Worm (Caenorhabditis elegans): ENCODE results near the gene rbd-1.

rbd-1 gene

DNA sequence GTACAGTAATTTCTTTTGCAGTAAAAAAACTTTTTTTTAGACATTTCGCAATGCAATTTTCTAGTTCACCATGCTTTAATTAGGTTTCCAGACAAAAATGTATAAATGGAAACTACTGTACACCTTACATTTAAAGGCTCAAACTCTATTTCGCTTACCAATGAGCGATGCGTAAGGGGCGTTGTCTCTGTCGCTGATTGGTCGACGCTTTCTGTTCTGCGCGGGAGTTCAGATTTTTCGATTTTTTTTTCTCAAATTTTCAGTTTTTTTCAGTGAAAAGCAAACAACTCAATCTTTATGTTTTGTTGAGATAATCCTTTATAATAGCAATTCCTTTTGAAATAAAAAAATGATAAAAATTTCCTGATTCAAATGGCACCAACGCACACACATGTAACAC is 29.4 kb downstream of the rbd-1 start:
- TF ChIP-seq nfya-1 (tag; optimal IDR thresholded peaks at IDR 0.05; ENCODE audit: insufficient read depth) = peak; percentile 84
- TF ChIP-seq nhr-12 (tag; optimal IDR thresholded peaks at IDR 0.05) = no peak

DNA sequence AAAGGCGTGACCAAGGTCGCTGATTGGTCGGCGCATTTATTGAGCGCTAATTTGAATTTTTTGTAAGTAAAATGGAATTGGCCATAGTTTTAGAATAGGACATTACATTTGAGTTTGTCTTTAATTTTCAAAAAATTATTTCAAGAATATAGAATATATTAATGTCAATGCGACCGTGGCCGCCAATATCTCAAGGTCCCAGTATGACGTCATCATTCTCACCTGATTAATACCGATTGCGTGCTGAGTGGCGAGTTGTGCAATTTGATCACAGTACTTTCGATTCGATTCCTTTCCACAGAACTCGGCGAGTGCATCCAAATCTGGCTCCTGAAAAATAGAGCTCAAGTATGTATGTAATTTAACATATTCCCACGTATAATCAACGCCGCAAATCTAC is 30.9 kb downstream of the rbd-1 start:
- TF ChIP-seq pha-4 (tag; optimal IDR thresholded peaks at IDR 0.05) (no peak), nfya-1 (tag; optimal IDR thresholded peaks at IDR 0.05; ENCODE audit: insufficient read depth) (no peak), nhr-11 (tag; optimal IDR thresholded peaks at IDR 0.05) (no peak), ceh-16 (tag; optimal IDR thresholded peaks at IDR 0.05) (no peak), pqm-1 (tag; optimal IDR thresholded peaks at IDR 0.05) (no peak), elt-2 (tag; optimal IDR thresholded peaks at IDR 0.05) (no peak), egl-5 (tag; optimal IDR thresholded peaks at IDR 0.05) (no peak), unc-39 (tag; optimal IDR thresholded peaks at IDR 0.05) (no peak), nhr-12 (tag; optimal IDR thresholded peaks at IDR 0.05) (no peak)

DNA sequence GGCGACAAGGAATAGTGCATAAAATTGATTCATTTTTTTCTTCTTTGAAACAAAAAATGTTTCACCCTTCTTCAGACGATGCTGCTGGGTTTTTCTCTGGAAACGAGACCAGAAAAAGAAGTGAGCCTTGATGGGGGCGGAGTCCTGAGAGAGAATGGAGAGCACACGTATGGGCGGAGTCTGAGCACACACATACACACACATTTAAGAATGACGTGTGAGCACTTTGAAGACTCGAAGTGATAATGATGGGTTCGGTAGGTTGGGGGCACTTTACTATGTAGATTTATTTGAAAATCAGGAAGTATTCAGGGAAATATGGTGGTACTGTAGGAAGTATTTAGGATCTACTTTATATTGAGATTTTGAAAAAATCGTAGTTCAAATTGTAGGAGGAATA is 32.7 kb downstream of the rbd-1 start, which contains the start of gene flp-9:
flp-9 (minus strand) TSS at position 101 of the 400 bp plus-strand sequence.
- no peak for TF ChIP-seq unc-39 (tag; optimal IDR thresholded peaks at IDR 0.05)
- TF ChIP-seq unc-62 (GFP tag; optimal IDR thresholded peaks at IDR 0.05) = no peak
- no peak for TF ChIP-seq elt-2 (tag; optimal IDR thresholded peaks at IDR 0.05)
- no peak for TF ChIP-seq ztf-11 (tag; optimal IDR thresholded peaks at IDR 0.05)
- TF ChIP-seq nhr-25 (tag; optimal IDR thresholded peaks at IDR 0.05) = no peak
- no peak for TF ChIP-seq nhr-23 (tag; optimal IDR thresholded peaks at IDR 0.05)
- TF ChIP-seq nhr-11 (tag; optimal IDR thresholded peaks at IDR 0.05) = no peak
- no peak for TF ChIP-seq skn-1 (tag; optimal IDR thresholded peaks at IDR 0.05)
- no peak for TF ChIP-seq snpc-4 (tag; optimal IDR thresholded peaks at IDR 0.05)
- TF ChIP-seq tbx-2 (tag; optimal IDR thresholded peaks at IDR 0.05) = no peak
- TF ChIP-seq nhr-77 (tag; optimal IDR thresholded peaks at IDR 0.05) = no peak
- TF ChIP-seq egl-27 (tag; optimal IDR thresholded peaks at IDR 0.05) = no peak
- no peak for TF ChIP-seq egl-5 (tag; optimal IDR thresholded peaks at IDR 0.05)
- TF ChIP-seq ceh-9 (tag; optimal IDR thresholded peaks at IDR 0.05) = no peak
- TF ChIP-seq mml-1 (tag; optimal IDR thresholded peaks at IDR 0.05) = no peak
- no peak for TF ChIP-seq nfya-1 (tag; optimal IDR thresholded peaks at IDR 0.05; ENCODE audit: insufficient read depth)
- TF ChIP-seq zag-1 (tag; optimal IDR thresholded peaks at IDR 0.05) = no peak
- no peak for TF ChIP-seq pha-4 (tag; optimal IDR thresholded peaks at IDR 0.05)
- TF ChIP-seq daf-12 (tag; optimal IDR thresholded peaks at IDR 0.05) = no peak

DNA sequence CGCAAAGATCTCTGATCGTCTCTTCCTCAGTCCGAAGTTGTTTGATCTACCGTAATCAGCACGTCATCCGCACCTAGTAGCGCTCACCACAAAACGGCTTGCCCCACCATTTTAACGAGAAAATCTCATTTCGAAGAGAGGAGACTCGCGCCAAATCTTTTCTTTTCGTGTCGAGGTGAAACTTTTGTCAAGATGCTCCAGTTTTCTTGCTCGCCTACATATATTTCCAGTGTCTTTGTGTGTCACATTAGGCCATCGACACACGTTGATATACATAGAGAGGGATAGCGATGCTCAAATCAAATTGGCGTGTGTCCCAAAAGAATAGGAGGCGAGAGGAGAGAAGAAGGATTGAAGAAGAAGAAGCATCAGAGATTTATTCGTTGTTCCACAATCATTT is 38.0 kb downstream of the rbd-1 start:
- no peak for TF ChIP-seq mdl-1 (tag; optimal IDR thresholded peaks at IDR 0.05)
- TF ChIP-seq fkh-10 (GFP tag; optimal IDR thresholded peaks at IDR 0.05) = peak; percentile 62

DNA sequence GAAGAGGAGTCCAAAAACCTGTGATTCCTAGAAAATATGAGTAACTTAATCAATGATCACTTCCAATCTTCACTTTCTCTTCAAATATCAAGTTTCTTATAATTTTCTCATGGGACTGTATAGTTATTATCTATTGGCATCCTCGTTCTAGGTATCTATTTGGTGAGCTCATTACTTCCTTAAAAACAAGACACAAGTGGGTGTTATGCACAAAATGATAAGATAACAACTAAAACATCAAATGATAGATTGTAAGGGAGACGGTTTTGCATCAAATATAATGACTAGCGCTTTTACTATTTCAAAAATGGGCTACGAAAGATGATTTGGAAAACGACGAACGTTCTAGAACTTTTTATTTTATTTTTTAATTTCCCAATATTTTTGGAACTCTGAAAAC is 40.3 kb downstream of the rbd-1 start, which contains the start of gene ZK897.10:
ZK897.10 (plus strand) TSS at position 285 of the 400 bp plus-strand sequence.
- TF ChIP-seq ZK546.5 (tag; optimal IDR thresholded peaks at IDR 0.05) (no peak), pqm-1 (tag; optimal IDR thresholded peaks at IDR 0.05) (peak; percentile 53), daf-12 (tag; optimal IDR thresholded peaks at IDR 0.05) (no peak)

DNA sequence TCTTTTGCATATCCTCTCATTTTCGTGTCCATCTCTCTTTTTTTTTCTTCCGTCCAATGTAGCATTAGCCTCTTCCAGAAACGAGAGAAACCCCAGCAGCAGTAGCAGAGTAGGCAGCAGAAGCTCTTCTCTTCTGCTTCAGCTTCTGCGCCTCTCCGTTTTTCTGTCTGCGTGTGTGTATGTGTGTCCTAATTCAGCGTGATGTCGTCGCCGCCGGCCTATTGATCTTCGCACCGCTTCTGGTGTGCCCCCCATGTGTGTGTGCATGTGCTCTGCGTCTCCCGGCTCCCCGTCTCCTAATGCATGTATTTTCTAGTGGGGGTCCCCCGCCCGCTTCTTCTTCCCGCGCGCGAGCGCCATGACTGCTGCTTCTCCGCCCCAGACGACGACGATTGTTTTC is 46.6 kb downstream of the rbd-1 start:
- peak; percentile 38 for TF ChIP-seq tbx-2 (tag; optimal IDR thresholded peaks at IDR 0.05)
- no peak for TF ChIP-seq elt-2 (tag; optimal IDR thresholded peaks at IDR 0.05)
- TF ChIP-seq nhr-11 (tag; optimal IDR thresholded peaks at IDR 0.05) = peak; percentile 43
- no peak for TF ChIP-seq nhr-12 (tag; optimal IDR thresholded peaks at IDR 0.05)
- TF ChIP-seq egl-27 (tag; optimal IDR thresholded peaks at IDR 0.05) = no peak
- no peak for TF ChIP-seq jun-1 (tag; optimal IDR thresholded peaks at IDR 0.05)
- TF ChIP-seq snpc-4 (tag; optimal IDR thresholded peaks at IDR 0.05) = peak; percentile 20
- TF ChIP-seq skn-1 (tag; optimal IDR thresholded peaks at IDR 0.05) = no peak
- TF ChIP-seq pha-4 (tag; optimal IDR thresholded peaks at IDR 0.05) = no peak
- no peak for TF ChIP-seq sea-2 (GFP tag; optimal IDR thresholded peaks at IDR 0.05)
- TF ChIP-seq lin-15B (tag; optimal IDR thresholded peaks at IDR 0.05) = peak; percentile 26
- peak; percentile 89 for TF ChIP-seq lin-39 (tag; optimal IDR thresholded peaks at IDR 0.05)
- no peak for TF ChIP-seq elt-3 (tag; optimal IDR thresholded peaks at IDR 0.05)
- TF ChIP-seq ceh-82 (tag; optimal IDR thresholded peaks at IDR 0.05) = no peak
- TF ChIP-seq hmg-11 (tag; optimal IDR thresholded peaks at IDR 0.05) = peak; percentile 67
- TF ChIP-seq mml-1 (tag; optimal IDR thresholded peaks at IDR 0.05) = no peak
- TF ChIP-seq unc-62 (GFP tag; optimal IDR thresholded peaks at IDR 0.05) = no peak
- no peak for TF ChIP-seq ztf-11 (tag; optimal IDR thresholded peaks at IDR 0.05)
- TF ChIP-seq ceh-28 (tag; optimal IDR thresholded peaks at IDR 0.05) = no peak
- TF ChIP-seq fkh-10 (GFP tag; optimal IDR thresholded peaks at IDR 0.05) = peak; percentile 65
- TF ChIP-seq aly-2 (tag; optimal IDR thresholded peaks at IDR 0.05) = no peak
- no peak for TF ChIP-seq nhr-23 (tag; optimal IDR thresholded peaks at IDR 0.05)
- peak; percentile 73 for TF ChIP-seq nfya-1 (tag; optimal IDR thresholded peaks at IDR 0.05; ENCODE audit: insufficient read depth)
- no peak for TF ChIP-seq ztf-4 (tag; optimal IDR thresholded peaks at IDR 0.05)
- no peak for TF ChIP-seq daf-12 (tag; optimal IDR thresholded peaks at IDR 0.05)
- no peak for TF ChIP-seq nhr-77 (tag; optimal IDR thresholded peaks at IDR 0.05)
- TF ChIP-seq nhr-237 (tag; optimal IDR thresholded peaks at IDR 0.05) = no peak
- TF ChIP-seq nhr-76 (tag; optimal IDR thresholded peaks at IDR 0.05) = no peak
- no peak for TF ChIP-seq nhr-43 (tag; optimal IDR thresholded peaks at IDR 0.05; ENCODE audit: poor library complexity, severe bottlenecking)
- TF ChIP-seq nhr-67 (tag; optimal IDR thresholded peaks at IDR 0.05) = no peak
- no peak for TF ChIP-seq ceh-16 (tag; optimal IDR thresholded peaks at IDR 0.05)
- peak; percentile 37 for TF ChIP-seq mdl-1 (tag; optimal IDR thresholded peaks at IDR 0.05)
